Fruit fly (Drosophila melanogaster) whole organism: ENCODE results near the gene eff.

Experiments
- CG8478 ChIP-seq: fragments of >200 bp; optimal IDR thresholded peaks from 2 replicates; lab custom pipeline; 2018; ENCODE audit warnings: inconsistent platforms
- Dll ChIP-seq: fragments of >200 bp; optimal IDR thresholded peaks from 2 replicates; lab custom pipeline; 2017
- EcR ChIP-seq, 2 experiments: fragments of >200 bp; optimal IDR thresholded peaks; 2 replicates each; lab custom pipeline; 2017; ENCODE audit warnings: missing biosample characterization in 2 of 2, missing genetic modification characterization in 2 of 2, missing genetic modification reagents in 2 of 2
- pan ChIP-seq: fragments of >200 bp; optimal IDR thresholded peaks from 2 replicates; lab custom pipeline; 2017
- psq ChIP-seq: fragments of >200 bp; optimal IDR thresholded peaks from 2 replicates; lab custom pipeline; 2017
- usp ChIP-seq: fragments of >200 bp; optimal IDR thresholded peaks from 2 replicates; lab custom pipeline; 2017; ENCODE audit warnings: missing biosample characterization, missing genetic modification characterization, mixed read lengths

Gene eff

dm6 chr3R:14756040-14756439 is 14.9 kb upstream of the eff start:
- TF ChIP-seq usp (GFP tag; lab: Kevin White, UChicago) (no peak), pan (no peak), psq (lab: Kevin White, UChicago) (no peak), Dll (lab: Kevin White, UChicago) (no peak), EcR (GFP tag; optimal IDR thresholded peaks at IDR 0.05; lab: Kevin White, UChicago) (no peak), CG8478 (lab: Kevin White, UChicago) (no peak)

dm6 chr3R:14754806-14755488 is 13.8 kb upstream of the eff start:
- TF ChIP-seq pan (peak; percentile 83), CG8478 (lab: Kevin White, UChicago) (no peak)

dm6 chr3R:14754360-14754759 is 13.2 kb upstream of the eff start, which contains the start of gene CG7362:
CG7362 (minus strand) TSS chr3R:14754460.
- no peak for TF ChIP-seq pan
- no peak for TF ChIP-seq usp (GFP tag; lab: Kevin White, UChicago)
- no peak for TF ChIP-seq Dll (lab: Kevin White, UChicago)

- TF ChIP-seq Dll (lab: Kevin White, UChicago), result no peak
- TF ChIP-seq EcR (GFP tag; optimal IDR thresholded peaks at IDR 0.05; lab: Kevin White, UChicago), result no peak
- TF ChIP-seq CG8478 (lab: Kevin White, UChicago), result no peak
- no peak for TF ChIP-seq pan
- no peak for TF ChIP-seq usp (GFP tag; lab: Kevin White, UChicago)
- TF ChIP-seq psq (lab: Kevin White, UChicago), result no peak
Observed at dm6 chr3R:14751023-14751422, 9.9 kb upstream of the eff start, which contains the start of gene smp-30. smp-30 (minus strand) TSS chr3R:14751246.

dm6 chr3R:14749077-14749798 is 8.1 kb upstream of the eff start:
- no peak for TF ChIP-seq pan
- no peak for TF ChIP-seq Dll (lab: Kevin White, UChicago)
- no peak for TF ChIP-seq EcR (GFP tag; optimal IDR thresholded peaks at IDR 0.05; lab: Kevin White, UChicago)

dm6 chr3R:14748323-14749076 is 7.4 kb upstream of the eff start:
- TF ChIP-seq pan (no peak), usp (GFP tag; lab: Kevin White, UChicago) (no peak), EcR (GFP tag; optimal IDR thresholded peaks at IDR 0.05; lab: Kevin White, UChicago) (peak in 1 of 2 experiments; percentile 20)

dm6 chr3R:14747915-14748314 is 6.8 kb upstream of the eff start:
- TF ChIP-seq psq (lab: Kevin White, UChicago), result no peak

dm6 chr3R:14747259-14747856 is 6.2 kb upstream of the eff start:
- TF ChIP-seq psq (lab: Kevin White, UChicago) (no peak), CG8478 (lab: Kevin White, UChicago) (no peak), usp (GFP tag; lab: Kevin White, UChicago) (no peak), Dll (lab: Kevin White, UChicago) (no peak)

- TF ChIP-seq usp (GFP tag; lab: Kevin White, UChicago) (no peak), pan (no peak), CG8478 (lab: Kevin White, UChicago) (no peak)
Observed at dm6 chr3R:14744339-14745129, 3.4 kb upstream of the eff start.

- TF ChIP-seq usp (GFP tag; lab: Kevin White, UChicago) (no peak), pan (no peak), EcR (GFP tag; optimal IDR thresholded peaks at IDR 0.05; lab: Kevin White, UChicago) (no peak), psq (lab: Kevin White, UChicago) (no peak), CG8478 (lab: Kevin White, UChicago) (no peak), Dll (lab: Kevin White, UChicago) (no peak)
Observed at dm6 chr3R:14743418-14743817, 2.3 kb upstream of the eff start.

dm6 chr3R:14742928-14743327 is 1.8 kb upstream of the eff start:
- no peak for TF ChIP-seq CG8478 (lab: Kevin White, UChicago)

dm6 chr3R:14742064-14742463 is 945 bp upstream of the eff start:
- TF ChIP-seq CG8478 (lab: Kevin White, UChicago) (no peak), Dll (lab: Kevin White, UChicago) (no peak), EcR (GFP tag; optimal IDR thresholded peaks at IDR 0.05; lab: Kevin White, UChicago) (no peak), usp (GFP tag; lab: Kevin White, UChicago) (no peak), pan (no peak), psq (lab: Kevin White, UChicago) (no peak)
